Fruit fly (Drosophila melanogaster): ENCODE results near the gene pasha.

Gene pasha

DNA sequence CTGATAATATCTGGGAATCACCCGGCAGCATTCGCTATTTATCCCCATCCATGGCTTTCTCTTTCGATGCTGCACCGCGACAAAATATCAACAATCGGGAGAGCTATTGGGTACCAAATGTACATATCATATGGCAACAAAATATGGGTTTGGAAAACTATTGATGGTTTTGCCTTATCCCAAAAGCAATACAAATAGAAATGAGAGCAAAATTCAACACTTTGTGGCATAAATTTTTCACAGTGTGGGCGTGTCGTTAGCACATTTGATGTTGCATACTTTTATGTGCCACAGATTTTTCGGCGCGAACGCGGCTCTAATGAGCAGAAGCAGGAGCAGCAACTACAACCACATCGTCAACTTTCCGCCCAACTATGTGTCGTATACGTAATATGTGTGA, 14.5 kb downstream of the pasha start (continued):
- TF ChIP-seq CG2199 (GFP tag; IDR thresholded peaks at IDR 0.05) (no peak), CG43689 (GFP tag; IDR thresholded peaks at IDR 0.05) (no peak), CG8290 (GFP tag; optimal IDR thresholded peaks at IDR 0.05) (no peak), CG8290 (tag; optimal IDR thresholded peaks at IDR 0.05) (peak in 1 of 2 experiments; percentile 46), CG9932 (GFP tag; IDR thresholded peaks at IDR 0.05) (no peak), Sry-β (GFP tag; optimal IDR thresholded peaks at IDR 0.05) (no peak), Blimp-1 (GFP tag; optimal IDR thresholded peaks at IDR 0.05) (peak; percentile 56), nau (GFP tag; optimal IDR thresholded peaks at IDR 0.05) (no peak), ab (GFP tag; optimal IDR thresholded peaks at IDR 0.05) (no peak), Atf3 (GFP tag; optimal IDR thresholded peaks at IDR 0.05) (no peak), Atf-2 (GFP tag; optimal IDR thresholded peaks at IDR 0.05) (no peak), Neu2 (GFP tag; optimal IDR thresholded peaks at IDR 0.05; ENCODE audit: borderline replicate concordance) (no peak), chinmo (GFP tag; IDR thresholded peaks at IDR 0.05; ENCODE audit: partially characterized antibody) (no peak), Side (GFP tag; optimal IDR thresholded peaks at IDR 0.05) (no peak), CG17359 (tag; optimal IDR thresholded peaks at IDR 0.05) (peak; percentile 8), HmgD (GFP tag; optimal IDR thresholded peaks at IDR 0.05) (no peak), sna (GFP tag; IDR thresholded peaks at IDR 0.05; ENCODE audit: partially characterized antibody) (no peak), Med (GFP tag) (peak; percentile 86), CG34376 (GFP tag; optimal IDR thresholded peaks at IDR 0.05) (no peak), pnt (GFP tag; optimal IDR thresholded peaks at IDR 0.05) (no peak), HmgZ (tag; optimal IDR thresholded peaks at IDR 0.05) (no peak), ranshi (GFP tag; IDR thresholded peaks at IDR 0.05) (no peak), CG7963 (GFP tag; IDR thresholded peaks at IDR 0.05; ENCODE audit: partially characterized antibody) (no peak), dmrt99B (tag; optimal IDR thresholded peaks at IDR 0.05) (peak; percentile 23), sug (tag; optimal IDR thresholded peaks at IDR 0.05) (no peak), grn (GFP tag; optimal IDR thresholded peaks at IDR 0.05) (no peak), PHDP (tag; optimal IDR thresholded peaks at IDR 0.05) (peak; percentile 24), CG11093 (GFP tag; IDR thresholded peaks at IDR 0.05) (no peak), CG8478 (optimal IDR thresholded peaks at IDR 0.05) (no peak), sima (GFP tag; optimal IDR thresholded peaks at IDR 0.05) (no peak), CG9215 (GFP tag; IDR thresholded peaks at IDR 0.05) (no peak), CG18476 (GFP tag; optimal IDR thresholded peaks at IDR 0.05) (no peak), emc (GFP tag; optimal IDR thresholded peaks at IDR 0.05) (no peak), Bdp1 (GFP tag; optimal IDR thresholded peaks at IDR 0.05) (no peak), Camta (GFP tag; optimal IDR thresholded peaks at IDR 0.05) (no peak), CG11560 (tag; IDR thresholded peaks at IDR 0.05) (no peak), zfh2 (GFP tag; optimal IDR thresholded peaks at IDR 0.05) (peak; percentile 7), gsb (GFP tag; IDR thresholded peaks at IDR 0.05) (no peak), maf-S (GFP tag; optimal IDR thresholded peaks at IDR 0.05) (no peak), GATAe (GFP tag; conservative IDR thresholded peaks at IDR 0.05) (no peak), CG10366 (GFP tag; IDR thresholded peaks at IDR 0.05) (peak; percentile 14; the same call in 1 of the 2 replicates), CG6272 (GFP tag; IDR thresholded peaks at IDR 0.05) (no peak), Ssrp (tag; optimal IDR thresholded peaks at IDR 0.05) (peak; percentile 8), Deaf1 (tag; optimal IDR thresholded peaks at IDR 0.05) (no peak), seq (GFP tag; IDR thresholded peaks at IDR 0.05) (0 out of 2 replicates have a peak, but pooled peaks have one; percentile 9), CG2120 (GFP tag; optimal IDR thresholded peaks at IDR 0.05) (peak; percentile 22), sr (GFP tag; IDR thresholded peaks at IDR 0.05) (no peak), CG3838 (GFP tag; optimal IDR thresholded peaks at IDR 0.05) (no peak), Rx (GFP tag; IDR thresholded peaks at IDR 0.05) (no peak; the same call in 1 of the 2 replicates), CG5953 (GFP tag; IDR thresholded peaks at IDR 0.05) (no peak), salm (tag; optimal IDR thresholded peaks at IDR 0.05) (no peak), YL-1 (GFP tag; optimal IDR thresholded peaks at IDR 0.05) (no peak), mam (GFP tag; optimal IDR thresholded peaks at IDR 0.05) (peak; percentile 9)

All from whole organism, embryonic.